Fruit fly (Drosophila melanogaster): ENCODE data around the gene Blos4.

Gene Blos4

dm6 chr3L:10861657-10862543 lies 17.0 kb upstream of the Blos4 start:
- TF ChIP-seq br (GFP tag; optimal IDR thresholded peaks at IDR 0.05) (peak; percentile 24), ey (GFP tag; optimal IDR thresholded peaks at IDR 0.05) (peak; percentile 15), Hr78 (GFP tag; optimal IDR thresholded peaks at IDR 0.05) (no peak), lola (GFP tag; optimal IDR thresholded peaks at IDR 0.05) (no peak), Sp1 (GFP tag; optimal IDR thresholded peaks at IDR 0.05) (no peak)

dm6 chr3L:10862544-10863474 lies 16.1 kb upstream of the Blos4 start:
- TF ChIP-seq psq (GFP tag; optimal IDR thresholded peaks at IDR 0.05) (no peak), Vsx2 (GFP tag; optimal IDR thresholded peaks at IDR 0.05; ENCODE audit: partially characterized antibody) (peak; percentile 77), tai (GFP tag; optimal IDR thresholded peaks at IDR 0.05) (peak; percentile 32)

dm6 chr3L:10863925-10864324 lies 15.0 kb upstream of the Blos4 start:
- TF ChIP-seq fru (GFP tag; optimal IDR thresholded peaks at IDR 0.05) (peak; percentile 22), brk (GFP tag; optimal IDR thresholded peaks at IDR 0.05) (no peak), Rel (GFP tag; optimal IDR thresholded peaks at IDR 0.05) (no peak), Rel (tag; optimal IDR thresholded peaks at IDR 0.05) (peak; percentile 9), sv (GFP tag; optimal IDR thresholded peaks at IDR 0.05) (no peak), Vsx2 (GFP tag; optimal IDR thresholded peaks at IDR 0.05; ENCODE audit: partially characterized antibody) (peak; percentile 67), ey (GFP tag; optimal IDR thresholded peaks at IDR 0.05) (no peak)

dm6 chr3L:10866633-10867379 lies 12.1 kb upstream of the Blos4 start:
- TF ChIP-seq N (GFP tag; optimal IDR thresholded peaks at IDR 0.05), result no peak
- TF ChIP-seq CG32264 (GFP tag; optimal IDR thresholded peaks at IDR 0.05), result no peak
- TF ChIP-seq woc (GFP tag; optimal IDR thresholded peaks at IDR 0.05), result no peak
- TF ChIP-seq OdsH (GFP tag; optimal IDR thresholded peaks at IDR 0.05), result peak; percentile 3
- TF ChIP-seq foxo (GFP tag; optimal IDR thresholded peaks at IDR 0.05), result peak in 1 of 2 experiments; percentile 5
- no peak for TF ChIP-seq Myc (optimal IDR thresholded peaks at IDR 0.05)
- TF ChIP-seq CrebA (GFP tag; optimal IDR thresholded peaks at IDR 0.05; ENCODE audit: borderline replicate concordance), result no peak

dm6 chr3L:10867380-10867648 lies 11.6 kb upstream of the Blos4 start:
- TF ChIP-seq psq (GFP tag; optimal IDR thresholded peaks at IDR 0.05) (no peak), jim (GFP tag; optimal IDR thresholded peaks at IDR 0.05) (no peak), GATAd (GFP tag; optimal IDR thresholded peaks at IDR 0.05) (no peak), Dfd (GFP tag; optimal IDR thresholded peaks at IDR 0.05) (no peak), CrebA (GFP tag; optimal IDR thresholded peaks at IDR 0.05; ENCODE audit: borderline replicate concordance) (no peak), dl (GFP tag; optimal IDR thresholded peaks at IDR 0.05; ENCODE audit: insufficient read depth in 1 of 2, partially characterized antibody in 2 of 2) (no peak), Hnf4 (GFP tag; optimal IDR thresholded peaks at IDR 0.05) (no peak), tai (GFP tag; optimal IDR thresholded peaks at IDR 0.05) (no peak), HLH106 (tag; optimal IDR thresholded peaks at IDR 0.05) (no peak), brk (GFP tag; optimal IDR thresholded peaks at IDR 0.05) (no peak), sv (GFP tag; optimal IDR thresholded peaks at IDR 0.05) (no peak), Rel (GFP tag; optimal IDR thresholded peaks at IDR 0.05) (no peak), Rel (tag; optimal IDR thresholded peaks at IDR 0.05) (no peak), rgr (GFP tag; optimal IDR thresholded peaks at IDR 0.05) (no peak), Abd-B (GFP tag; optimal IDR thresholded peaks at IDR 0.05) (no peak), Sp1 (GFP tag; optimal IDR thresholded peaks at IDR 0.05) (no peak), dmrt93B (GFP tag; optimal IDR thresholded peaks at IDR 0.05) (no peak), pan (optimal IDR thresholded peaks at IDR 0.05) (no peak)
